Fruit fly (Drosophila melanogaster) whole organism, wandering third instar larva: ENCODE results near the gene CG33253.

Experiments
- Abd-B ChIP-seq: fragments of >200 bp; optimal IDR thresholded peaks from 2 replicates; lab custom pipeline; 2017; ENCODE audit warnings: missing biosample characterization, missing genetic modification characterization
- CG32264 ChIP-seq: fragments of 200-800 bp; sonication (Bioruptor generic); optimal IDR thresholded peaks from 2 replicates; lab custom pipeline; 2016; ENCODE audit warnings: missing biosample characterization, missing genetic modification characterization
- CG9705 ChIP-seq: fragments of 200-800 bp; sonication (Bioruptor generic); optimal IDR thresholded peaks from 2 replicates; lab custom pipeline; 2018; ENCODE audit warnings: missing biosample characterization, mild to moderate bottlenecking, missing genetic modification characterization
- CrebA ChIP-seq: fragments of 200-800 bp; sonication (Bioruptor generic); optimal IDR thresholded peaks from 2 replicates; lab custom pipeline; 2016; ENCODE audit warnings: missing biosample characterization, mild to moderate bottlenecking, missing genetic modification characterization, borderline replicate concordance
- Dfd ChIP-seq: fragments of >200 bp; optimal IDR thresholded peaks from 2 replicates; lab custom pipeline; 2017; ENCODE audit warnings: missing biosample characterization, missing genetic modification characterization
- Dif ChIP-seq: fragments of 200-275, 200-300 bp; sonication (Bioruptor generic); optimal IDR thresholded peaks from 2 replicates; lab custom pipeline; 2018; ENCODE audit warnings: missing biosample characterization, missing genetic modification characterization; ENCODE audit not compliant: partially characterized antibody
- GATAd ChIP-seq: sonication (Bioruptor generic); optimal IDR thresholded peaks from 2 replicates; lab custom pipeline; 2016; ENCODE audit warnings: missing biosample characterization, missing genetic modification characterization
- HLH106 ChIP-seq: fragments of 200-800 bp; optimal IDR thresholded peaks from 3 replicates; lab custom pipeline; 2019; ENCODE audit warnings: missing biosample characterization, mild to moderate bottlenecking, missing genetic modification characterization, moderate library complexity
- Hnf4 ChIP-seq: fragments of 200-800 bp; sonication (Bioruptor generic); optimal IDR thresholded peaks from 2 replicates; lab custom pipeline; 2016; ENCODE audit warnings: missing biosample characterization, mild to moderate bottlenecking, missing genetic modification characterization
- Hr78 ChIP-seq: fragments of >200 bp; optimal IDR thresholded peaks from 2 replicates; lab custom pipeline; 2017; ENCODE audit warnings: missing biosample characterization, missing genetic modification characterization
- Hr83 ChIP-seq: fragments of 200-300 bp; sonication (Bioruptor generic); optimal IDR thresholded peaks from 2 replicates; lab custom pipeline; 2016; ENCODE audit warnings: missing biosample characterization, mild to moderate bottlenecking, missing genetic modification characterization, moderate library complexity; ENCODE audit not compliant: poor library complexity, severe bottlenecking
- Jra ChIP-seq: sonication (Bioruptor generic); optimal IDR thresholded peaks from 2 replicates; lab custom pipeline; 2016; ENCODE audit warnings: missing biosample characterization, missing genetic modification characterization
- Mio ChIP-seq: sonication (Bioruptor generic); optimal IDR thresholded peaks from 2 replicates; lab custom pipeline; 2016; ENCODE audit warnings: missing biosample characterization, missing genetic modification characterization
- Myc ChIP-seq: fragments of >200 bp; optimal IDR thresholded peaks from 2 replicates; lab custom pipeline; 2017
- N ChIP-seq: fragments of >200 bp; optimal IDR thresholded peaks from 2 replicates; lab custom pipeline; 2018; ENCODE audit warnings: missing biosample characterization, missing external identifiers, missing genetic modification characterization
- OdsH ChIP-seq: fragments of 200-800 bp; sonication (Bioruptor generic); optimal IDR thresholded peaks from 2 replicates; lab custom pipeline; 2016; ENCODE audit warnings: missing biosample characterization, mild to moderate bottlenecking, missing genetic modification characterization
- Rel ChIP-seq, 2 experiments: fragments of 200-800 bp; sonication (Bioruptor generic) in 1 of 2; optimal IDR thresholded peaks; 2 replicates in 1 of 2; 3 replicates in 1 of 2; lab custom pipeline; 2016 to 2019; ENCODE audit warnings: mild to moderate bottlenecking in 2 of 2, missing biosample characterization in 2 of 2, missing genetic modification characterization in 2 of 2, moderate library complexity in 1 of 2
- Sp1 ChIP-seq: fragments of 200-800 bp; sonication (Bioruptor generic); optimal IDR thresholded peaks from 3 replicates; lab custom pipeline; 2019; ENCODE audit warnings: missing biosample characterization, mild to moderate bottlenecking, missing genetic modification characterization, moderate library complexity
- Vsx2 ChIP-seq: fragments of 200-300, 225-300 bp; sonication (Bioruptor generic); optimal IDR thresholded peaks from 2 replicates; lab custom pipeline; 2018; ENCODE audit warnings: missing biosample characterization, missing genetic modification characterization; ENCODE audit not compliant: partially characterized antibody
- br ChIP-seq: fragments of 200-800 bp; sonication (Bioruptor generic); optimal IDR thresholded peaks from 2 replicates; lab custom pipeline; 2016; ENCODE audit warnings: missing biosample characterization, missing genetic modification characterization
- brk ChIP-seq: fragments of 200-800 bp; sonication (Bioruptor generic); optimal IDR thresholded peaks from 2 replicates; lab custom pipeline; 2016; ENCODE audit warnings: missing biosample characterization, mild to moderate bottlenecking, missing genetic modification characterization
- dl ChIP-seq, 2 experiments: fragments of 175-275, 200-275 bp in 1 of 2; fragments of 200-275 bp in 1 of 2; sonication (Bioruptor generic); optimal IDR thresholded peaks; lab custom pipeline; 2018; ENCODE audit warnings: mild to moderate bottlenecking in 2 of 2, missing biosample characterization in 2 of 2, missing genetic modification characterization in 2 of 2, moderate library complexity in 2 of 2; ENCODE audit not compliant: partially characterized antibody in 2 of 2, insufficient read depth in 1 of 2
- dmrt93B ChIP-seq: fragments of 200-800 bp; sonication (Bioruptor generic); optimal IDR thresholded peaks from 2 replicates; lab custom pipeline; 2018; ENCODE audit warnings: missing biosample characterization, mild to moderate bottlenecking, missing genetic modification characterization
- dsf ChIP-seq: sonication (Bioruptor generic); optimal IDR thresholded peaks from 2 replicates; lab custom pipeline; 2016; ENCODE audit warnings: missing biosample characterization, missing genetic modification characterization, borderline replicate concordance
- ey ChIP-seq: fragments of 200-800 bp; sonication (Bioruptor generic); optimal IDR thresholded peaks from 2 replicates; lab custom pipeline; 2016; ENCODE audit warnings: missing biosample characterization, missing genetic modification characterization
- foxo ChIP-seq, 2 experiments: fragments of 200-800 bp; sonication (Bioruptor generic); optimal IDR thresholded peaks; 2 replicates in 1 of 2; 3 replicates in 1 of 2; lab custom pipeline; 2016 to 2017; ENCODE audit warnings: missing biosample characterization in 2 of 2, missing genetic modification characterization in 2 of 2
- fru ChIP-seq: fragments of 200-800 bp; sonication (Bioruptor generic); optimal IDR thresholded peaks from 3 replicates; lab custom pipeline; 2016; ENCODE audit warnings: missing biosample characterization, mild to moderate bottlenecking, missing genetic modification characterization
- h ChIP-seq: fragments of 200-800 bp; sonication (Bioruptor generic); optimal IDR thresholded peaks from 3 replicates; lab custom pipeline; 2016; ENCODE audit warnings: missing biosample characterization, mild to moderate bottlenecking, missing genetic modification characterization
- jim ChIP-seq: fragments of 175-275, 200-325 bp; sonication (Bioruptor generic); optimal IDR thresholded peaks from 2 replicates; lab custom pipeline; 2016; ENCODE audit warnings: missing biosample characterization, mild to moderate bottlenecking, missing genetic modification characterization
- lola ChIP-seq: fragments of >200 bp; optimal IDR thresholded peaks from 2 replicates; lab custom pipeline; 2017; ENCODE audit warnings: missing biosample characterization, missing genetic modification characterization
- pan ChIP-seq: fragments of >200 bp; optimal IDR thresholded peaks from 2 replicates; lab custom pipeline; 2017
- psq ChIP-seq: fragments of 200-800 bp; sonication (Bioruptor generic); optimal IDR thresholded peaks from 3 replicates; lab custom pipeline; 2017; ENCODE audit warnings: missing biosample characterization, mild to moderate bottlenecking, missing genetic modification characterization, moderate library complexity
- rgr ChIP-seq: fragments of 200-800 bp; sonication (Bioruptor generic); optimal IDR thresholded peaks from 3 replicates; lab custom pipeline; 2016; ENCODE audit warnings: missing biosample characterization, mild to moderate bottlenecking, missing genetic modification characterization
- sage ChIP-seq: fragments of 200-800 bp; sonication (Bioruptor generic); optimal IDR thresholded peaks from 2 replicates; lab custom pipeline; 2016; ENCODE audit warnings: missing biosample characterization, mild to moderate bottlenecking, missing genetic modification characterization
- sv ChIP-seq: fragments of 200-800 bp; sonication (Bioruptor generic); optimal IDR thresholded peaks from 3 replicates; lab custom pipeline; 2016; ENCODE audit warnings: missing biosample characterization, missing genetic modification characterization
- tai ChIP-seq: sonication (Bioruptor generic); optimal IDR thresholded peaks from 2 replicates; lab custom pipeline; 2016; ENCODE audit warnings: missing biosample characterization, missing genetic modification characterization
- usp ChIP-seq: fragments of >200 bp; optimal IDR thresholded peaks from 2 replicates; lab custom pipeline; 2017; ENCODE audit warnings: missing biosample characterization, missing genetic modification characterization
- woc ChIP-seq: sonication (Bioruptor generic); optimal IDR thresholded peaks from 2 replicates; lab custom pipeline; 2016; ENCODE audit warnings: missing biosample characterization, mild to moderate bottlenecking, missing genetic modification characterization

CG33253 gene

DNA sequence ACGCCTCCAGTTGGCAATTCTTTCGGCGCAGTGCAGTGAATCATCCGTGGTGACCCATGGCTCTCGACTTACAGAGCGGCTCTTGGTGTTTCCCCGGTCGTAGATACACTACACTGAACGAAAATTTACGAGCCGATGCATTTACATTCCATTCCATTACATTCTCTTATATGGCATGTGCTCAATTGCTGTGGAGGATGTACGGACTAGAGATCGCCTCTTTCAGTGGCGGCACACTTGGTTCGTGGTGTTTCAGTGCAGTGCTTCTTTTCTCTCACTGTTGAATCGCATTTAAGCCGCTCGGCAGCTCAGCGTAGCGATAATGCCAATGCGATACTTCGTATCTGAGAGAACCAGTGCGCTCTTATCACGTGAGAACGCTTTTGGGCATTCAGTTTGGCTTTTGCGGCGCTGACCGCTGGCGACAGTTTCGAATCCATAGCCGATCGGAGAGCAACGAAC is 4.4 kb downstream of the CG33253 start, which contains the start of gene Mec2:
Gene Mec2, plus strand, starts transcription at position 412 of the 462 bp plus-strand sequence.
- TF ChIP-seq psq (GFP tag; lab: Kevin White, UChicago) (peak; percentile 66), h (peak; percentile 71), Mio (GFP tag; lab: Kevin White, UChicago) (peak; percentile 41), br (GFP tag; lab: Kevin White, UChicago) (peak; percentile 83), Sp1 (GFP tag; lab: Kevin White, UChicago) (peak; percentile 67), Dfd (no peak), Jra (peak; percentile 65), Vsx2 (GFP tag; lab: Kevin White, UChicago) (no peak), Hr83 (GFP tag; lab: Kevin White, UChicago) (no peak), Rel (GFP tag; optimal IDR thresholded peaks at IDR 0.05; lab: Kevin White, UChicago) (peak; percentile 31), Rel (tag; optimal IDR thresholded peaks at IDR 0.05; lab: Kevin White, UChicago) (peak; percentile 98), HLH106 (tag; lab: Kevin White, UChicago) (peak; percentile 69), CrebA (no peak), woc (GFP tag; lab: Kevin White, UChicago) (peak; percentile 60), brk (GFP tag; lab: Kevin White, UChicago) (no peak), lola (GFP tag; lab: Kevin White, UChicago) (no peak), Dif (peak; percentile 16), N (GFP tag; lab: Kevin White, UChicago) (no peak), dmrt93B (GFP tag; lab: Kevin White, UChicago) (no peak), dsf (GFP tag; lab: Kevin White, UChicago) (no peak), CG9705 (no peak), Hr78 (GFP tag; lab: Kevin White, UChicago) (no peak), usp (no peak), sv (GFP tag; lab: Kevin White, UChicago) (peak; percentile 8), dl (GFP tag; optimal IDR thresholded peaks at IDR 0.05; lab: Kevin White, UChicago; ENCODE audit: insufficient read depth in 1 of 2, partially characterized antibody in 2 of 2) (no peak), tai (no peak), CG32264 (GFP tag; lab: Kevin White, UChicago) (no peak), Abd-B (GFP tag; lab: Kevin White, UChicago) (no peak), GATAd (GFP tag; lab: Kevin White, UChicago) (no peak), ey (GFP tag; lab: Kevin White, UChicago) (peak; percentile 90), pan (no peak), foxo (GFP tag; optimal IDR thresholded peaks at IDR 0.05; lab: Kevin White, UChicago) (peak; percentile 9 to 86), Myc (lab: Kevin White, UChicago) (no peak), fru (GFP tag; lab: Kevin White, UChicago) (peak; percentile 87), Hnf4 (GFP tag; lab: Kevin White, UChicago) (peak; percentile 77), jim (GFP tag; lab: Kevin White, UChicago) (no peak), rgr (peak; percentile 82), OdsH (GFP tag; lab: Kevin White, UChicago) (peak; percentile 75), sage (no peak)

DNA sequence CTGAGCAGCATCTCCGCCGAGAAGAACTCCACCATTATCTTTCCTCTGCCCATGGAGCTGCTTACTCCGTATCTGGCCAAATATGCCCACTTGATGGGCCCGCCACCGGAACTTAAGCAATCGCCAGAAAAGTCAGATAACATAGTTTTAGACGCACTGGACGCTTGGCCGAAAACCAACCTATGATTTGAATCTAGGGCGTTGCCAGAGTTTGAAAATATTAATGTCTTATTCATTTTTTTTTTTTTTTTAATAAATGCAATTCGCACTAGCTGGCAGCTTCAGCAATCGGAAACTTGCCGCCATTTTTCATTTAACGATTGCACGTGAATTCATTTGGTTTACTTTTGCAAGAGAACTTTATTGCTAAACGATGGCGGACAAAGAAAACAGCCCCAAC is 6.7 kb downstream of the CG33253 start, which contains the start of gene HP1D3csd:
Gene HP1D3csd, plus strand, starts transcription at position 312 of the 400 bp plus-strand sequence.
- TF ChIP-seq woc (GFP tag; lab: Kevin White, UChicago) (no peak), ey (GFP tag; lab: Kevin White, UChicago) (no peak), CG32264 (GFP tag; lab: Kevin White, UChicago) (no peak), Hnf4 (GFP tag; lab: Kevin White, UChicago) (no peak), rgr (no peak), h (no peak), Myc (lab: Kevin White, UChicago) (no peak)

DNA sequence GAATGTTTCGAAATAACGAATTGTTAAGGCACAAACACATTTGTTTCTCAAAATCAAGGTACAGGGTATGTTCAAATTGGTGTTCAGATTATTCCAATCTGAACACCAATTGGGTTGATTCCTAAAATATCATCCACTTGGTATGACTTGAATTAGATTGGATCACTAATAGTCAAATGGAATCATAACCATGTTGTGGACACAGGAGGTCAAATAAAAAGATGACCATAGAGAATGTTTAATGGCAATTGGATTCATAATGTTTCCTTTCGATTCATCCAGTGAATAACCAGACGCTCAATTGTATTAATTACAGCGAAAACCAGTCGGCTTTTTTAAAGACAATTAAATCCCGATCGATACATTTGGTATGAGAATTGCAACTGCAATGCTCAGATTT is 7.8 kb downstream of the CG33253 start:
- TF ChIP-seq brk (GFP tag; lab: Kevin White, UChicago) (no peak), jim (GFP tag; lab: Kevin White, UChicago) (no peak), N (GFP tag; lab: Kevin White, UChicago) (no peak), CG9705 (no peak), Mio (GFP tag; lab: Kevin White, UChicago) (no peak), OdsH (GFP tag; lab: Kevin White, UChicago) (no peak), usp (no peak), Hnf4 (GFP tag; lab: Kevin White, UChicago) (no peak), dsf (GFP tag; lab: Kevin White, UChicago) (no peak), br (GFP tag; lab: Kevin White, UChicago) (no peak), Hr78 (GFP tag; lab: Kevin White, UChicago) (no peak), Sp1 (GFP tag; lab: Kevin White, UChicago) (no peak), rgr (no peak), dl (GFP tag; optimal IDR thresholded peaks at IDR 0.05; lab: Kevin White, UChicago; ENCODE audit: insufficient read depth in 1 of 2, partially characterized antibody in 2 of 2) (no peak), Abd-B (GFP tag; lab: Kevin White, UChicago) (no peak), sv (GFP tag; lab: Kevin White, UChicago) (no peak), Jra (no peak), Myc (lab: Kevin White, UChicago) (no peak), Dfd (no peak)
